Worm (Caenorhabditis elegans): ENCODE data around the gene srb-17.

DNA sequence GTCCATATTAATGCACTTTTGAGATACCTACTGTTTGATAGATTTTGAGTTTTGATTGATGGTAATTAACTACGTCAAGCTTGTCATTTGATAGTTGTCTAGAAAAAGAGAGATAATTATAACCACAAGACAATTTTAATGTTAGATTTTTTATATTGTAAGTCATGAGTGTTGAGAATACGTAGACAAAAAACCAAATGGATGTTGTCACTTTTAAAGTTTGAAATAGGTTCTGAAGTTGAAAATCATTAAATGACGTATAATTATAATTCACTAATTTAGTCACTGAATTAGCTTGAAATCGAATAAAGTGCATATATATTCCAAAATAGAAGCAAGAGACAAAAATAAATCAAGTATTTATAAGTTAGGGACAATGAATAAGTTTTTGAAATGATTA, 19.9 kb downstream of the srb-17 start:
- TF ChIP-seq ama-1 (optimal IDR thresholded peaks at IDR 0.05): no peak
- no peak for TF ChIP-seq flt-1 (GFP tag; IDR thresholded peaks at IDR 0.05)
- TF ChIP-seq hnd-1 (tag; optimal IDR thresholded peaks at IDR 0.05): no peak
- no peak for TF ChIP-seq ceh-13 (GFP tag; optimal IDR thresholded peaks at IDR 0.05)
- TF ChIP-seq aly-1 (tag; optimal IDR thresholded peaks at IDR 0.05): no peak
- no peak for TF ChIP-seq ets-7 (tag; optimal IDR thresholded peaks at IDR 0.05)
- no peak for TF ChIP-seq hmbx-1 (tag; optimal IDR thresholded peaks at IDR 0.05)
- no peak for TF ChIP-seq scrt-1 (GFP tag; IDR thresholded peaks at IDR 0.05)
- no peak for TF ChIP-seq ceh-36 (tag; optimal IDR thresholded peaks at IDR 0.05)

Data from whole organism, early embryonic.